Worm (Caenorhabditis elegans): Measurements from ENCODE around the gene F39H12.1.

The F39H12.1 gene

DNA sequence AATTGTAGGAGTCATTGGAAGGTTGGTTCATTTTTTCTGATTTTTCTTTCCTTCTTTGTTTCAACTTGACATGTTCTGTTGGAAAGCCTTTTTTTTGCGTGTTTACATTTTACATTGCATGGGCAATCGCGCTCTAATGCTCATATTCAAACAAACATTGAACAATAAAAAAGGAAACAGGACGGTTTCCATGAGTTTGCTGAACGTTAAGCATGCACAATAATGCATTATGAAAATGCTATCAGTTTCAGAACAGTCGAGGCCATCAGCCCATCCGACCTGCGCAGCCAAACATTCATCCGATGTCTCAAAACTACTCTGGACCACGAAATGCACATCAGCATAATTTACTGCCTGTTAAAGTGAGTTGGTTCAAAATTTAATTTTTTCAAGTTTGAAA lies 44.0 kb upstream of the F39H12.1 start:
- TF ChIP-seq nhr-237 (tag; optimal IDR thresholded peaks at IDR 0.05) (no peak), tbx-8 (GFP tag; optimal IDR thresholded peaks at IDR 0.05) (no peak), nhr-76 (tag; optimal IDR thresholded peaks at IDR 0.05) (no peak), sptf-1 (tag; optimal IDR thresholded peaks at IDR 0.05) (no peak), lin-32 (GFP tag; optimal IDR thresholded peaks at IDR 0.05) (no peak), pha-4 (tag; optimal IDR thresholded peaks at IDR 0.05) (no peak), cnd-1 (tag; optimal IDR thresholded peaks at IDR 0.05) (no peak), bed-3 (GFP tag; optimal IDR thresholded peaks at IDR 0.05) (no peak), zip-8 (tag; optimal IDR thresholded peaks at IDR 0.05) (no peak), mls-2 (tag; optimal IDR thresholded peaks at IDR 0.05) (no peak), mab-5 (tag; optimal IDR thresholded peaks at IDR 0.05) (no peak), ceh-39 (tag; optimal IDR thresholded peaks at IDR 0.05) (no peak), nhr-12 (tag; optimal IDR thresholded peaks at IDR 0.05) (no peak), elt-3 (tag; optimal IDR thresholded peaks at IDR 0.05) (no peak)

DNA sequence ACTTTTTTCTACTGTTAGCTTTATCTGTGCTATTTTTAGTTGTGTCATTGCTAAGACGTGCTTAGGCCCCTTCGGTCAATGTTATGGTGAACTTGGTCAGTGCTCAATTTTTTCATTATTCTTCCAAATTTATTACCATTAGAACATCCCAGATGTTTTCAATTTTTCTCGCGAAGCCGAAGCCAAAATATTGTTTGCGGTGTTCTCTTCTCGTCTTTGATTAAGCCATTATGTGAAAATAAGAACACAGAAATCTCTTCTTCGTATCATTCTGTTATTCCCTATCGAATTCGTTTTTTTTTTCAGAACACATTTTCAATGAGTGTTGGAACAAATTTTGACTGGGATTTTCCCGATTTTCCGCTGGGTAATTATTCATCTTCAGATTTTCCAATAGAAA lies 32.1 kb upstream of the F39H12.1 start, which contains the start of gene gtr-1:
TSS of gene gtr-1 (plus strand) at position 301 of the 400 bp plus-strand sequence.
- TF ChIP-seq unc-39 (tag; optimal IDR thresholded peaks at IDR 0.05) (no peak), elt-1 (tag; optimal IDR thresholded peaks at IDR 0.05; ENCODE audit: borderline replicate concordance, insufficient read depth) (no peak), hlh-1 (tag; optimal IDR thresholded peaks at IDR 0.05) (no peak), lin-32 (GFP tag; optimal IDR thresholded peaks at IDR 0.05) (no peak), sptf-1 (tag; optimal IDR thresholded peaks at IDR 0.05) (no peak), ces-1 (GFP tag; optimal IDR thresholded peaks at IDR 0.05) (no peak), flh-1 (GFP tag; optimal IDR thresholded peaks at IDR 0.05) (no peak), nhr-12 (tag; optimal IDR thresholded peaks at IDR 0.05) (no peak), ceh-83 (GFP tag; optimal IDR thresholded peaks at IDR 0.05) (no peak), mep-1 (tag; optimal IDR thresholded peaks at IDR 0.05) (no peak), mab-5 (tag; optimal IDR thresholded peaks at IDR 0.05) (no peak)

DNA sequence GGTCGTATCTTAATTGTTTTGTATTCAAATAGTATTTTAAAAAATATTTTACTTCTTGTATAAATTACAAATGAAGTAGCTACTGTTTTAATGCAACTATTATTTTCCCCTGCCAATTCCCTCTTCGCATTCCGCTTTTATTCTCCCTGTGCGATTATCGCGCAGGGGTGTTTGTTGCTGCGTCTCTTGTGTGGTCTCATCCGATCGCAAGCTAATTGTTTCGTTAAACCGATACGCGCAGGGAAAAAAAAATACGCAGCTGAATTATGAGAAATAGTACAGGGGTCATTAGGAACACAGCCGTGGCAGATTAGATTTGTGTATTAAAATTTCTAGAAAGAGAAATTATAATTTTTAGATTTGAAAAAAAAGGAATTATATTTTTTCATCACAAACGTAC lies 28.1 kb upstream of the F39H12.1 start:
- TF ChIP-seq pha-4 (tag; optimal IDR thresholded peaks at IDR 0.05): peak; percentile 98
- peak; percentile 84 for TF ChIP-seq hlh-1 (tag; optimal IDR thresholded peaks at IDR 0.05)
- no peak for TF ChIP-seq sem-2 (GFP tag; optimal IDR thresholded peaks at IDR 0.05)
- TF ChIP-seq nhr-28 (tag; optimal IDR thresholded peaks at IDR 0.05): peak; percentile 66
- TF ChIP-seq drap-1 (GFP tag; optimal IDR thresholded peaks at IDR 0.05): peak; percentile 93
- peak; percentile 78 for TF ChIP-seq unc-120 (tag; optimal IDR thresholded peaks at IDR 0.05; ENCODE audit: poor library complexity, severe bottlenecking)
- peak; percentile 16 for TF ChIP-seq blmp-1 (tag; optimal IDR thresholded peaks at IDR 0.05)
- TF ChIP-seq nhr-12 (tag; optimal IDR thresholded peaks at IDR 0.05): peak; percentile 74
- peak; percentile 94 for TF ChIP-seq elt-3 (tag; optimal IDR thresholded peaks at IDR 0.05)
- TF ChIP-seq unc-39 (tag; optimal IDR thresholded peaks at IDR 0.05): peak; percentile 92
- TF ChIP-seq lin-13 (tag; optimal IDR thresholded peaks at IDR 0.05): peak; percentile 84
- peak; percentile 78 for TF ChIP-seq M03D4.4 (tag; optimal IDR thresholded peaks at IDR 0.05)
- peak; percentile 74 for TF ChIP-seq ceh-43 (GFP tag; optimal IDR thresholded peaks at IDR 0.05)
- TF ChIP-seq ceh-83 (GFP tag; optimal IDR thresholded peaks at IDR 0.05): peak; percentile 43
- TF ChIP-seq mep-1 (tag; optimal IDR thresholded peaks at IDR 0.05): peak; percentile 96
- TF ChIP-seq snpc-4 (tag; optimal IDR thresholded peaks at IDR 0.05): no peak
- peak; percentile 86 for TF ChIP-seq cnd-1 (tag; optimal IDR thresholded peaks at IDR 0.05)
- TF ChIP-seq bed-3 (GFP tag; optimal IDR thresholded peaks at IDR 0.05): peak; percentile 51
- no peak for TF ChIP-seq elt-1 (tag; optimal IDR thresholded peaks at IDR 0.05; ENCODE audit: borderline replicate concordance, insufficient read depth)
- TF ChIP-seq ham-2 (GFP tag; optimal IDR thresholded peaks at IDR 0.05): peak; percentile 38
- TF ChIP-seq unc-62 (GFP tag; optimal IDR thresholded peaks at IDR 0.05): peak; percentile 69
- TF ChIP-seq mls-2 (tag; optimal IDR thresholded peaks at IDR 0.05): peak; percentile 83
- TF ChIP-seq ceh-39 (tag; optimal IDR thresholded peaks at IDR 0.05): peak; percentile 98
- TF ChIP-seq nhr-237 (tag; optimal IDR thresholded peaks at IDR 0.05): peak; percentile 99
- TF ChIP-seq tbx-8 (GFP tag; optimal IDR thresholded peaks at IDR 0.05): peak; percentile 59
- TF ChIP-seq flh-1 (GFP tag; optimal IDR thresholded peaks at IDR 0.05): no peak
- no peak for TF ChIP-seq zip-8 (tag; optimal IDR thresholded peaks at IDR 0.05)
- peak; percentile 89 for TF ChIP-seq lsy-2 (tag; optimal IDR thresholded peaks at IDR 0.05)
- peak; percentile 14 for TF ChIP-seq lin-32 (GFP tag; optimal IDR thresholded peaks at IDR 0.05)
- peak; percentile 92 for TF ChIP-seq sptf-1 (tag; optimal IDR thresholded peaks at IDR 0.05)
- TF ChIP-seq ztf-11 (tag; optimal IDR thresholded peaks at IDR 0.05): peak; percentile 84
- peak; percentile 96 for TF ChIP-seq ces-1 (GFP tag; optimal IDR thresholded peaks at IDR 0.05)
- peak; percentile 92 for TF ChIP-seq mab-5 (tag; optimal IDR thresholded peaks at IDR 0.05)
- peak; percentile 38 for TF ChIP-seq nhr-2 (tag; optimal IDR thresholded peaks at IDR 0.05)
- TF ChIP-seq nhr-76 (tag; optimal IDR thresholded peaks at IDR 0.05): no peak
